Worm (Caenorhabditis elegans) whole organism, L3 larva: ENCODE measurements around the gene F21E9.2.

ENCODE experiments used
- R02D3.7 ChIP-seq: fragments of 150-350 bp; optimal IDR thresholded peaks from 2 replicates; lab custom pipeline; 2014; ENCODE audit warnings: missing biosample characterization, missing genetic modification characterization
- ZK546.5 ChIP-seq: sonication (generic microtip); optimal IDR thresholded peaks from 2 replicates; lab custom pipeline; 2017; ENCODE audit warnings: missing biosample characterization, missing genetic modification characterization
- aly-2 ChIP-seq: fragments of 150-350 bp; optimal IDR thresholded peaks from 2 replicates; lab custom pipeline; 2014; ENCODE audit warnings: missing biosample characterization, missing genetic modification characterization
- ama-1 ChIP-seq: fragments of 150-350 bp; optimal IDR thresholded peaks from 2 replicates; lab custom pipeline; 2018
- ceh-16 ChIP-seq: sonication (generic microtip); optimal IDR thresholded peaks from 2 replicates; lab custom pipeline; 2017; ENCODE audit warnings: missing biosample characterization, missing genetic modification characterization
- ceh-28 ChIP-seq: fragments of 150-350 bp; optimal IDR thresholded peaks from 2 replicates; lab custom pipeline; 2014; ENCODE audit warnings: missing biosample characterization, missing genetic modification reagents, missing genetic modification characterization
- ceh-82 ChIP-seq: fragments of 150-350 bp; optimal IDR thresholded peaks from 2 replicates; lab custom pipeline; 2014; ENCODE audit warnings: missing biosample characterization, missing genetic modification characterization
- ceh-9 ChIP-seq: sonication (generic microtip); optimal IDR thresholded peaks from 2 replicates; lab custom pipeline; 2018; ENCODE audit warnings: missing biosample characterization, missing genetic modification characterization
- daf-12 ChIP-seq: fragments of 150-350 bp; optimal IDR thresholded peaks from 2 replicates; lab custom pipeline; 2014; ENCODE audit warnings: missing biosample characterization, missing genetic modification reagents, missing genetic modification characterization
- egl-27 ChIP-seq: sonication (generic microtip); optimal IDR thresholded peaks from 4 replicates; lab custom pipeline; 2017; ENCODE audit warnings: missing biosample characterization, missing genetic modification reagents, missing genetic modification characterization
- elt-1 ChIP-seq: fragments of 150-350 bp; optimal IDR thresholded peaks from 2 replicates; lab custom pipeline; 2014; ENCODE audit warnings: missing biosample characterization, missing genetic modification characterization
- elt-2 ChIP-seq: sonication (generic microtip); optimal IDR thresholded peaks from 2 replicates; lab custom pipeline; 2016; ENCODE audit warnings: missing genetic modification reagents, mild to moderate bottlenecking, missing genetic modification characterization, missing compliant biosample characterization
- elt-3 ChIP-seq, 3 experiments: fragments of 150-350 bp in 1 of 3; sonication (generic microtip) in 2 of 3; optimal IDR thresholded peaks; 2 replicates in 2 of 3; 4 replicates in 1 of 3; lab custom pipeline; 2014 to 2017; ENCODE audit warnings: missing biosample characterization in 3 of 3, missing genetic modification characterization in 3 of 3
- eor-1 ChIP-seq, 2 experiments: fragments of 150-350 bp; optimal IDR thresholded peaks; 2 replicates each; lab custom pipeline; 2014 to 2018; ENCODE audit warnings: missing biosample characterization in 2 of 2, missing genetic modification characterization in 2 of 2
- fkh-10 ChIP-seq: sonication (generic microtip); optimal IDR thresholded peaks from 2 replicates; lab custom pipeline; 2017; ENCODE audit warnings: missing biosample characterization, missing genetic modification reagents, missing genetic modification characterization
- fkh-2 ChIP-seq: fragments of 150-350 bp; optimal IDR thresholded peaks from 2 replicates; lab custom pipeline; 2014; ENCODE audit warnings: missing biosample characterization, missing genetic modification reagents, missing genetic modification characterization
- fos-1 ChIP-seq: fragments of 150-350 bp; optimal IDR thresholded peaks from 2 replicates; lab custom pipeline; 2014; ENCODE audit warnings: missing biosample characterization, missing genetic modification characterization
- hmg-11 ChIP-seq: sonication (generic microtip); optimal IDR thresholded peaks from 2 replicates; lab custom pipeline; 2016; ENCODE audit warnings: missing genetic modification characterization, missing compliant biosample characterization
- jun-1 ChIP-seq: fragments of 150-350 bp; optimal IDR thresholded peaks from 2 replicates; lab custom pipeline; 2014; ENCODE audit warnings: missing biosample characterization, missing genetic modification reagents, missing genetic modification characterization
- lin-15B ChIP-seq: fragments of 150-350 bp; optimal IDR thresholded peaks from 2 replicates; lab custom pipeline; 2014; ENCODE audit warnings: missing biosample characterization, missing genetic modification characterization
- lsy-12 ChIP-seq: sonication (generic microtip); optimal IDR thresholded peaks from 2 replicates; lab custom pipeline; 2016; ENCODE audit warnings: mild to moderate bottlenecking, missing genetic modification characterization, missing compliant biosample characterization
- mdl-1 ChIP-seq: fragments of 150-350 bp; optimal IDR thresholded peaks from 2 replicates; lab custom pipeline; 2014; ENCODE audit warnings: missing biosample characterization, missing genetic modification characterization
- mml-1 ChIP-seq: fragments of 150-350 bp; sonication (generic microtip); optimal IDR thresholded peaks from 3 replicates; lab custom pipeline; 2014; ENCODE audit warnings: missing biosample characterization, missing genetic modification characterization
- nfya-1 ChIP-seq: sonication (generic microtip); optimal IDR thresholded peaks from 2 replicates; lab custom pipeline; 2017; ENCODE audit warnings: missing genetic modification characterization, mild to moderate bottlenecking, missing compliant biosample characterization, antibody characterized with exemption, moderate library complexity; ENCODE audit not compliant: insufficient read depth
- nhr-11 ChIP-seq: fragments of 150-350 bp; optimal IDR thresholded peaks from 2 replicates; lab custom pipeline; 2014; ENCODE audit warnings: missing biosample characterization, missing genetic modification characterization
- nhr-12 ChIP-seq: fragments of 150-350 bp; optimal IDR thresholded peaks from 2 replicates; lab custom pipeline; 2014; ENCODE audit warnings: missing biosample characterization, missing genetic modification characterization
- nhr-23 ChIP-seq: fragments of 150-350 bp; optimal IDR thresholded peaks from 2 replicates; lab custom pipeline; 2014; ENCODE audit warnings: missing biosample characterization, missing genetic modification reagents, missing genetic modification characterization
- nhr-237 ChIP-seq: fragments of 150-350 bp; optimal IDR thresholded peaks from 2 replicates; lab custom pipeline; 2014; ENCODE audit warnings: missing biosample characterization, missing genetic modification characterization
- nhr-25 ChIP-seq: sonication (generic microtip); optimal IDR thresholded peaks from 2 replicates; lab custom pipeline; 2017; ENCODE audit warnings: missing biosample characterization, missing genetic modification characterization
- nhr-28 ChIP-seq: fragments of 150-350 bp; optimal IDR thresholded peaks from 2 replicates; lab custom pipeline; 2014; ENCODE audit warnings: missing biosample characterization, missing genetic modification characterization
- nhr-43 ChIP-seq: sonication (generic microtip); optimal IDR thresholded peaks from 2 replicates; lab custom pipeline; 2016; ENCODE audit warnings: mild to moderate bottlenecking, missing genetic modification characterization, missing compliant biosample characterization; ENCODE audit not compliant: poor library complexity, severe bottlenecking
- nhr-67 ChIP-seq: fragments of 150-350 bp; optimal IDR thresholded peaks from 2 replicates; lab custom pipeline; 2014; ENCODE audit warnings: missing biosample characterization, missing genetic modification characterization
- nhr-76 ChIP-seq: fragments of 150-350 bp; sonication (generic microtip); optimal IDR thresholded peaks from 5 replicates; lab custom pipeline; 2014; ENCODE audit warnings: missing biosample characterization, missing genetic modification characterization
- pha-4 ChIP-seq: fragments of 150-350 bp; optimal IDR thresholded peaks from 2 replicates; lab custom pipeline; 2014; ENCODE audit warnings: missing biosample characterization, missing genetic modification reagents, missing genetic modification characterization
- pqm-1 ChIP-seq: fragments of 150-350 bp; optimal IDR thresholded peaks from 2 replicates; lab custom pipeline; 2017; ENCODE audit warnings: missing biosample characterization, missing genetic modification characterization, inconsistent platforms
- sea-2 ChIP-seq: fragments of 150-350 bp; sonication (generic microtip); optimal IDR thresholded peaks from 4 replicates; lab custom pipeline; 2014; ENCODE audit warnings: missing biosample characterization, missing genetic modification reagents, missing genetic modification characterization
- skn-1 ChIP-seq: fragments of 150-350 bp; optimal IDR thresholded peaks from 2 replicates; lab custom pipeline; 2014; ENCODE audit warnings: missing biosample characterization, missing genetic modification characterization
- tbx-2 ChIP-seq: sonication (generic microtip); optimal IDR thresholded peaks from 2 replicates; lab custom pipeline; 2016; ENCODE audit warnings: mild to moderate bottlenecking, missing genetic modification characterization, missing compliant biosample characterization
- unc-39 ChIP-seq: sonication (generic microtip); optimal IDR thresholded peaks from 4 replicates; lab custom pipeline; 2017; ENCODE audit warnings: missing biosample characterization, missing genetic modification characterization
- unc-62 ChIP-seq: fragments of 150-350 bp; sonication (generic microtip); optimal IDR thresholded peaks from 4 replicates; lab custom pipeline; 2014; ENCODE audit warnings: missing biosample characterization, missing genetic modification reagents, missing genetic modification characterization
- zag-1 ChIP-seq: fragments of 150-350 bp; optimal IDR thresholded peaks from 2 replicates; lab custom pipeline; 2014; ENCODE audit warnings: missing biosample characterization, missing genetic modification characterization
- ztf-11 ChIP-seq: fragments of 150-350 bp; optimal IDR thresholded peaks from 2 replicates; lab custom pipeline; 2014; ENCODE audit warnings: missing biosample characterization, missing genetic modification characterization
- ztf-4 ChIP-seq: fragments of 150-350 bp; optimal IDR thresholded peaks from 2 replicates; lab custom pipeline; 2014; ENCODE audit warnings: missing biosample characterization, missing genetic modification characterization

F21E9.2 gene

DNA sequence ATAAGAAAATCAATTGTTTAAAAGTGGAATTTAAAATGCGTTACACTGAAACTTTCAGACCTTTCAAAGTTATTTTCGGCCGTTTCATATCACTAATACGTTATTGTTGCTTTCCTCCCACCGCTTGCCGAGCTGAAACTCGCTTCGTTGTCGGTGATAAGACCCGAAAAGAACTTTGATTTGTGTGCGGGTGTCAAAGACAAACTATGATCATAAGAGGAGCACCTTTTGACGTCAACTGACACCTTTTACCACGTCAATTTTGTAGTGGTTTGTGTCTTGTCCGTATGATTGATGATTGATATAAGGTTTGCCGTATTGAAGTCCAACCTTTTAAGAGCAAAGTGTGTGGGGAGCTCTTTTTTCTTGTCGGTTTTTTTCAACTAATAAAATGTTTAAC, 7.3 kb upstream of the F21E9.2 start, which contains the start of gene ttr-37:
ttr-37 (minus strand) TSS at position 167 of the 400 bp plus-strand sequence.
- TF ChIP-seq nhr-11 (tag; lab: Kevin White, UChicago), result no peak
- TF ChIP-seq ama-1 (lab: Kevin White, UChicago), result no peak
- TF ChIP-seq mdl-1 (tag; lab: Kevin White, UChicago), result no peak
- peak; percentile 97 for TF ChIP-seq elt-2 (tag; lab: Kevin White, UChicago)
- TF ChIP-seq pqm-1 (tag; lab: Kevin White, UChicago), result peak; percentile 96
- TF ChIP-seq pha-4 (tag; lab: Kevin White, UChicago), result peak; percentile 65
- TF ChIP-seq nhr-43 (tag; lab: Kevin White, UChicago), result no peak
- TF ChIP-seq ZK546.5 (tag; lab: Kevin White, UChicago), result no peak
- no peak for TF ChIP-seq elt-3 (tag; optimal IDR thresholded peaks at IDR 0.05; lab: Kevin White, UChicago)
- TF ChIP-seq unc-39, result no peak
- no peak for TF ChIP-seq eor-1 (tag; optimal IDR thresholded peaks at IDR 0.05; lab: Kevin White, UChicago)
- TF ChIP-seq nhr-28, result no peak
- no peak for TF ChIP-seq skn-1 (tag; lab: Kevin White, UChicago)
- no peak for TF ChIP-seq elt-1 (tag; lab: Kevin White, UChicago)
- no peak for TF ChIP-seq tbx-2 (tag; lab: Kevin White, UChicago)
- no peak for TF ChIP-seq ceh-16 (tag; lab: Kevin White, UChicago)
- TF ChIP-seq ceh-82 (tag; lab: Kevin White, UChicago), result no peak
- TF ChIP-seq hmg-11 (tag; lab: Kevin White, UChicago), result no peak
- TF ChIP-seq daf-12, result no peak
- peak; percentile 6 for TF ChIP-seq nfya-1 (tag; lab: Kevin White, UChicago)
- no peak for TF ChIP-seq nhr-25 (tag; lab: Kevin White, UChicago)
- TF ChIP-seq ceh-28 (tag; lab: Kevin White, UChicago), result no peak
- TF ChIP-seq ztf-11, result no peak
- TF ChIP-seq jun-1 (tag; lab: Kevin White, UChicago), result peak; percentile 29
- TF ChIP-seq unc-62, result no peak
- TF ChIP-seq nhr-237 (tag; lab: Kevin White, UChicago), result no peak
- TF ChIP-seq, all 47 proteins: peak for 5

DNA sequence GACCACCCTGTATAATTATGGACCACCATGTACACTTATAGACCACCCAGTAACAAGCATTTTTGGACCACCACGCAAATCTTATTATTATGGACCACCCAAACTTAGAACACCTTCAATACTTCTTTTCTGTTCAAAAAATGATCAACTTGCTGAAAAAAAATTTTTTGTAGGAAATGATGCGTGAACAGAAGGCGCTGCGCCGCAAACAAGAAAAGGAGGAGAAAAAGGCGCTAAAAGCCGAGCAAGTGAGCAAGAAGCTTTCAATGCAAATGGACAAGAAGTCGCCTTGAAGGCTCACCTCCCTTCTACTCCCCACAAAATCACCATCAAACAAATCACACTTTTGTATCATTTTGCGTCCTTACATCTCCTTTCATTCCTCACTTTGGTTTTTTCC, 2.5 kb downstream of the F21E9.2 start:
- no peak for TF ChIP-seq ZK546.5 (tag; lab: Kevin White, UChicago)
- TF ChIP-seq ztf-11, result no peak
- TF ChIP-seq egl-27 (tag; lab: Kevin White, UChicago), result no peak
- TF ChIP-seq lsy-12 (tag; lab: Kevin White, UChicago), result no peak
- TF ChIP-seq daf-12, result no peak
- no peak for TF ChIP-seq nfya-1 (tag; lab: Kevin White, UChicago)
- no peak for TF ChIP-seq ceh-82 (tag; lab: Kevin White, UChicago)
- TF ChIP-seq ceh-16 (tag; lab: Kevin White, UChicago), result no peak
- no peak for TF ChIP-seq R02D3.7 (tag; lab: Kevin White, UChicago)
- no peak for TF ChIP-seq elt-2 (tag; lab: Kevin White, UChicago)
- no peak for TF ChIP-seq pqm-1 (tag; lab: Kevin White, UChicago)
- no peak for TF ChIP-seq nhr-11 (tag; lab: Kevin White, UChicago)
- no peak for TF ChIP-seq elt-1 (tag; lab: Kevin White, UChicago)
- TF ChIP-seq pha-4 (tag; lab: Kevin White, UChicago), result no peak
- no peak for TF ChIP-seq zag-1
- no peak for TF ChIP-seq eor-1 (tag; optimal IDR thresholded peaks at IDR 0.05; lab: Kevin White, UChicago)
- no peak for TF ChIP-seq nhr-76 (tag; lab: Kevin White, UChicago)
- no peak for TF ChIP-seq mdl-1 (tag; lab: Kevin White, UChicago)
- TF ChIP-seq nhr-12 (tag; lab: Kevin White, UChicago), result no peak
- no peak for TF ChIP-seq ama-1 (lab: Kevin White, UChicago)

- TF ChIP-seq nhr-12 (tag; lab: Kevin White, UChicago), result no peak
- peak; percentile 80 for TF ChIP-seq fkh-10 (GFP tag; lab: Kevin White, UChicago)
- TF ChIP-seq mml-1 (tag; lab: Kevin White, UChicago), result no peak
- TF ChIP-seq eor-1 (tag; optimal IDR thresholded peaks at IDR 0.05; lab: Kevin White, UChicago), result no peak
- TF ChIP-seq unc-62, result no peak
- no peak for TF ChIP-seq ztf-11
- no peak for TF ChIP-seq ama-1 (lab: Kevin White, UChicago)
- TF ChIP-seq pha-4 (tag; lab: Kevin White, UChicago), result peak; percentile 52
- TF ChIP-seq aly-2 (tag; lab: Kevin White, UChicago), result no peak
- peak; percentile 84 for TF ChIP-seq ceh-82 (tag; lab: Kevin White, UChicago)
- TF ChIP-seq elt-1 (tag; lab: Kevin White, UChicago), result peak; percentile 63
- TF ChIP-seq nhr-43 (tag; lab: Kevin White, UChicago), result peak; percentile 92
- TF ChIP-seq unc-39, result no peak
- TF ChIP-seq fos-1, result peak; percentile 1
- no peak for TF ChIP-seq nhr-28
- TF ChIP-seq lin-15B (tag; lab: Kevin White, UChicago), result peak; percentile 31
- peak; percentile 20 for TF ChIP-seq pqm-1 (tag; lab: Kevin White, UChicago)
- TF ChIP-seq ceh-9 (tag; lab: Kevin White, UChicago), result peak; percentile 47
- TF ChIP-seq nhr-67 (tag; lab: Kevin White, UChicago), result no peak
- TF ChIP-seq lsy-12 (tag; lab: Kevin White, UChicago), result peak; percentile 56
- peak; percentile 82 for TF ChIP-seq nfya-1 (tag; lab: Kevin White, UChicago)
- peak; percentile 61 for TF ChIP-seq R02D3.7 (tag; lab: Kevin White, UChicago)
- no peak for TF ChIP-seq ztf-4 (tag; lab: Kevin White, UChicago)
- no peak for TF ChIP-seq ceh-16 (tag; lab: Kevin White, UChicago)
- no peak for TF ChIP-seq nhr-237 (tag; lab: Kevin White, UChicago)
- peak; percentile 78 for TF ChIP-seq skn-1 (tag; lab: Kevin White, UChicago)
- no peak for TF ChIP-seq ZK546.5 (tag; lab: Kevin White, UChicago)
- TF ChIP-seq zag-1, result no peak
- no peak for TF ChIP-seq fkh-2
- TF ChIP-seq sea-2 (GFP tag; lab: Kevin White, UChicago), result no peak
- TF ChIP-seq nhr-23 (tag; lab: Kevin White, UChicago), result peak; percentile 83
- peak; percentile 33 for TF ChIP-seq elt-2 (tag; lab: Kevin White, UChicago)
- TF ChIP-seq hmg-11 (tag; lab: Kevin White, UChicago), result peak; percentile 68
- TF ChIP-seq mdl-1 (tag; lab: Kevin White, UChicago), result peak; percentile 4
Observed at ce11 chrX:1322997-1323396, 6.8 kb downstream of the F21E9.2 start.
